Worm (Caenorhabditis elegans): ENCODE data around the gene ZC8.6.

- TF ChIP-seq flt-1 (GFP tag; IDR thresholded peaks at IDR 0.05) (no peak), med-1 (GFP tag; optimal IDR thresholded peaks at IDR 0.05; ENCODE audit: insufficient read depth) (no peak), ztf-23 (GFP tag; IDR thresholded peaks at IDR 0.05) (no peak), tab-1 (GFP tag; IDR thresholded peaks at IDR 0.05) (no peak), ref-1 (GFP tag; conservative IDR thresholded peaks at IDR 0.05) (no peak), cog-1 (tag; optimal IDR thresholded peaks at IDR 0.05) (no peak), ztf-29 (GFP tag; IDR thresholded peaks at IDR 0.05) (no peak), T22C8.4 (GFP tag; IDR thresholded peaks at IDR 0.05) (no peak), klf-2 (GFP tag; conservative IDR thresholded peaks at IDR 0.05) (no peak)
Measured at ce11 chrX:4976530-4976929, 20.9 kb downstream of the ZC8.6 start, which contains the start of gene lfi-1.
